Fruit fly (Drosophila melanogaster): Measurements from ENCODE around the gene CG2931.

- TF ChIP-seq dmrt93B (GFP tag; optimal IDR thresholded peaks at IDR 0.05) (no peak), N (GFP tag; optimal IDR thresholded peaks at IDR 0.05) (no peak), Dfd (GFP tag; optimal IDR thresholded peaks at IDR 0.05) (no peak), Hr83 (GFP tag; optimal IDR thresholded peaks at IDR 0.05; ENCODE audit: poor library complexity, severe bottlenecking) (no peak), Rel (GFP tag; optimal IDR thresholded peaks at IDR 0.05) (no peak), Rel (tag; optimal IDR thresholded peaks at IDR 0.05) (no peak), CG9705 (GFP tag; optimal IDR thresholded peaks at IDR 0.05) (no peak), lola (GFP tag; optimal IDR thresholded peaks at IDR 0.05) (no peak), ey (GFP tag; optimal IDR thresholded peaks at IDR 0.05) (no peak), br (GFP tag; optimal IDR thresholded peaks at IDR 0.05) (no peak), Abd-B (GFP tag; optimal IDR thresholded peaks at IDR 0.05) (no peak), Hr78 (GFP tag; optimal IDR thresholded peaks at IDR 0.05) (no peak), h (GFP tag; optimal IDR thresholded peaks at IDR 0.05) (no peak)
These were observed 42.2 kb upstream of the CG2931 start for dm6 chr3R:5610656-5611055.
